Worm (Caenorhabditis elegans) whole organism, L4 larva: ENCODE data around the gene F58A4.2.
A peak's percentile ranks its signal among the peaks of the same experiment; 100 is the strongest.

ENCODE experiments used
- F10B5.3 ChIP-seq: sonication (generic microtip); optimal IDR thresholded peaks from 2 replicates; lab custom pipeline; 2016; ENCODE audit warnings: mild to moderate bottlenecking, missing genetic modification characterization, missing compliant biosample characterization
- F49E8.2 ChIP-seq: sonication (generic microtip); optimal IDR thresholded peaks from 2 replicates; lab custom pipeline; 2016; ENCODE audit warnings: missing compliant biosample characterization, mild to moderate bottlenecking, missing genetic modification characterization, borderline replicate concordance
- T26A8.4 ChIP-seq: fragments of 200-800 bp; sonication (Bioruptor generic); IDR thresholded peaks from 2 replicates; pipeline ENCODE4 v1.3.6; 2022; ENCODE audit warnings: missing genetic modification characterization, missing compliant biosample characterization
- Y48G9A.11 ChIP-seq: fragments of 200-800 bp; sonication (Bioruptor generic); IDR thresholded peaks from 2 replicates; pipeline ENCODE4 v1.3.6; 2022; ENCODE audit warnings: missing genetic modification reagents, missing genetic modification characterization, missing compliant biosample characterization
- ZK546.5 ChIP-seq, 2 experiments: sonication (generic microtip); optimal IDR thresholded peaks; 2 replicates each; lab custom pipeline; 2017; ENCODE audit warnings: missing biosample characterization in 2 of 2, missing genetic modification characterization in 2 of 2
- aha-1 ChIP-seq: fragments of 150-350 bp; peaks from one replicate; lab custom pipeline; 2014; ENCODE audit warnings: missing biosample characterization, missing genetic modification characterization
- ama-1 ChIP-seq: fragments of 150-350 bp; optimal IDR thresholded peaks from 2 replicates; lab custom pipeline; 2014; ENCODE audit warnings: inconsistent platforms, mixed read lengths
- arid-1 ChIP-seq: fragments of 200-800 bp; sonication (Bioruptor generic); conservative IDR thresholded peaks from 2 replicates; pipeline ENCODE4 v1.3.6; 2022; ENCODE audit warnings: missing genetic modification reagents, missing genetic modification characterization, missing compliant biosample characterization
- ceh-32 ChIP-seq: sonication (generic microtip); optimal IDR thresholded peaks from 2 replicates; lab custom pipeline; 2016; ENCODE audit warnings: mild to moderate bottlenecking, missing genetic modification characterization, missing compliant biosample characterization; ENCODE audit not compliant: poor library complexity
- ceh-44 ChIP-seq: fragments of 200-800 bp; sonication (Bioruptor generic); IDR thresholded peaks from 2 replicates; pipeline ENCODE4 v1.3.6; 2022; ENCODE audit warnings: missing genetic modification reagents, missing genetic modification characterization, missing compliant biosample characterization
- ceh-82 ChIP-seq: sonication (generic microtip); optimal IDR thresholded peaks from 2 replicates; lab custom pipeline; 2017; ENCODE audit warnings: missing biosample characterization, missing genetic modification characterization
- ces-1 ChIP-seq: fragments of 150-350 bp; sonication (generic microtip); optimal IDR thresholded peaks from 4 replicates; lab custom pipeline; 2014; ENCODE audit warnings: missing biosample characterization, missing genetic modification reagents, missing genetic modification characterization
- cey-2 ChIP-seq: sonication (generic microtip); optimal IDR thresholded peaks from 3 replicates; lab custom pipeline; 2017; ENCODE audit warnings: missing genetic modification characterization, mild to moderate bottlenecking, missing compliant biosample characterization, antibody characterized with exemption, borderline replicate concordance; ENCODE audit not compliant: insufficient read depth
- daf-19 ChIP-seq: fragments of 200-800 bp; sonication (Bioruptor generic); conservative IDR thresholded peaks from 2 replicates; pipeline ENCODE4 v1.3.6; 2022; ENCODE audit warnings: missing genetic modification characterization, missing compliant biosample characterization
- dmd-8 ChIP-seq: fragments of 200-800 bp; sonication (Bioruptor generic); IDR thresholded peaks from 2 replicates; pipeline ENCODE4 v1.3.6; 2022; ENCODE audit warnings: missing genetic modification characterization, missing compliant biosample characterization
- dmd-9 ChIP-seq: fragments of 200-800 bp; sonication (Bioruptor generic); IDR thresholded peaks from 2 replicates; pipeline ENCODE4 v1.3.6; 2022; ENCODE audit warnings: missing genetic modification reagents, missing genetic modification characterization, missing compliant biosample characterization
- dpl-1 ChIP-seq: fragments of 150-350 bp; optimal IDR thresholded peaks from 2 replicates; lab custom pipeline; 2014; ENCODE audit warnings: missing biosample characterization, missing genetic modification reagents, missing genetic modification characterization
- dve-1 ChIP-seq: sonication (generic microtip); optimal IDR thresholded peaks from 2 replicates; lab custom pipeline; 2017; ENCODE audit warnings: antibody characterized with exemption, mild to moderate bottlenecking, missing genetic modification characterization, missing compliant biosample characterization; ENCODE audit not compliant: insufficient read depth
- fkh-10 ChIP-seq: fragments of 150-350 bp; optimal IDR thresholded peaks from 2 replicates; lab custom pipeline; 2014; ENCODE audit warnings: missing biosample characterization, missing genetic modification reagents, missing genetic modification characterization
- hif-1 ChIP-seq, 2 experiments: sonication (generic microtip); optimal IDR thresholded peaks; 2 replicates each; lab custom pipeline; 2016 to 2017; ENCODE audit warnings: missing compliant biosample characterization in 2 of 2, missing genetic modification characterization in 2 of 2, missing genetic modification reagents in 2 of 2, missing genotype in 2 of 2, mild to moderate bottlenecking in 1 of 2
- hlh-11 ChIP-seq: fragments of 200-800 bp; sonication (Bioruptor generic); optimal IDR thresholded peaks from 2 replicates; lab custom pipeline; 2018; ENCODE audit warnings: mild to moderate bottlenecking, missing genetic modification characterization, missing compliant biosample characterization
- hlh-30 ChIP-seq: sonication (generic microtip); optimal IDR thresholded peaks from 2 replicates; lab custom pipeline; 2017; ENCODE audit warnings: antibody characterized with exemption, mild to moderate bottlenecking, missing genetic modification characterization, missing compliant biosample characterization; ENCODE audit not compliant: insufficient read depth
- lin-13 ChIP-seq: fragments of 150-350 bp; optimal IDR thresholded peaks from 2 replicates; lab custom pipeline; 2014; ENCODE audit warnings: missing biosample characterization, missing genetic modification reagents, missing genetic modification characterization
- lin-15B ChIP-seq: fragments of 150-350 bp; sonication (generic microtip); optimal IDR thresholded peaks from 3 replicates; lab custom pipeline; 2014; ENCODE audit warnings: missing biosample characterization, missing genetic modification characterization
- lin-38 ChIP-seq: fragments of 200-800 bp; sonication (Bioruptor generic); IDR thresholded peaks from 2 replicates; pipeline ENCODE4 v1.3.6; 2022; ENCODE audit warnings: missing genetic modification reagents, missing genetic modification characterization, missing compliant biosample characterization
- lir-3 ChIP-seq: sonication (generic microtip); optimal IDR thresholded peaks from 2 replicates; lab custom pipeline; 2016; ENCODE audit warnings: mild to moderate bottlenecking, missing genetic modification characterization, missing compliant biosample characterization
- madf-9 ChIP-seq: fragments of 200-800 bp; sonication (Bioruptor generic); conservative IDR thresholded peaks from 2 replicates; pipeline ENCODE4 v1.3.6; 2022; ENCODE audit warnings: missing genetic modification reagents, missing genetic modification characterization, missing compliant biosample characterization
- mes-2 ChIP-seq: sonication (generic microtip); optimal IDR thresholded peaks from 2 replicates; lab custom pipeline; 2016; ENCODE audit warnings: missing genotype, mild to moderate bottlenecking, missing genetic modification characterization, missing compliant biosample characterization; ENCODE audit not compliant: poor library complexity, severe bottlenecking
- mxl-2 ChIP-seq: fragments of 200-800 bp; sonication (Bioruptor generic); conservative IDR thresholded peaks from 2 replicates; pipeline ENCODE4 v1.3.6; 2022; ENCODE audit warnings: missing genetic modification reagents, missing genetic modification characterization, missing compliant biosample characterization
- nhr-10 ChIP-seq: fragments of 150-350 bp; optimal IDR thresholded peaks from 2 replicates; lab custom pipeline; 2014; ENCODE audit warnings: missing biosample characterization, missing genetic modification characterization
- nhr-42 ChIP-seq: fragments of 200-800 bp; sonication (Bioruptor generic); IDR thresholded peaks from 2 replicates; pipeline ENCODE4 v1.3.6; 2022; ENCODE audit warnings: missing genetic modification characterization, missing compliant biosample characterization
- nhr-48 ChIP-seq: sonication (generic microtip); optimal IDR thresholded peaks from 2 replicates; lab custom pipeline; 2016; ENCODE audit warnings: mild to moderate bottlenecking, missing genetic modification characterization, missing compliant biosample characterization
- rbr-2 ChIP-seq: sonication (generic microtip); optimal IDR thresholded peaks from 2 replicates; lab custom pipeline; 2016; ENCODE audit warnings: missing genotype, missing genetic modification characterization, missing compliant biosample characterization
- set-16 ChIP-seq: fragments of 200-800 bp; sonication (Bioruptor generic); IDR thresholded peaks from 2 replicates; pipeline ENCODE4 v1.3.6; 2022; ENCODE audit warnings: missing genetic modification reagents, missing genetic modification characterization, missing compliant biosample characterization
- spr-3 ChIP-seq: fragments of 200-800 bp; sonication (Bioruptor generic); optimal IDR thresholded peaks from 2 replicates; lab custom pipeline; 2018; ENCODE audit warnings: mild to moderate bottlenecking, missing genetic modification characterization, missing compliant biosample characterization
- tag-97 ChIP-seq: fragments of 200-800 bp; sonication (Bioruptor generic); IDR thresholded peaks from 2 replicates; pipeline ENCODE4 v1.3.6; 2022; ENCODE audit warnings: missing genetic modification characterization, missing compliant biosample characterization
- vab-7 ChIP-seq: fragments of 200-800 bp; sonication (Bioruptor generic); IDR thresholded peaks from 2 replicates; pipeline ENCODE4 v1.3.6; 2022; ENCODE audit warnings: missing genetic modification reagents, missing genetic modification characterization, missing compliant biosample characterization
- zip-2 ChIP-seq: fragments of 150-350 bp; optimal IDR thresholded peaks from 2 replicates; lab custom pipeline; 2014; ENCODE audit warnings: missing biosample characterization, missing genetic modification characterization

The F58A4.2 gene

ce11 chrIII:9615114-9615513 is 14.6 kb upstream of the F58A4.2 start (continued):
- TF ChIP-seq dmd-9 (GFP tag; lab: Robert Waterston, UW): no peak
- TF ChIP-seq hif-1 (tag; optimal IDR thresholded peaks at IDR 0.05; lab: Kevin White, UChicago): no peak
- no peak for TF ChIP-seq arid-1
- no peak for TF ChIP-seq ces-1 (GFP tag; lab: Kevin White, UChicago)
- no peak for TF ChIP-seq nhr-10 (tag; lab: Kevin White, UChicago)
- no peak for TF ChIP-seq ceh-82 (tag; lab: Kevin White, UChicago)
- no peak for TF ChIP-seq zip-2 (tag; lab: Kevin White, UChicago)
- no peak for TF ChIP-seq F10B5.3

- TF ChIP-seq hif-1 (tag; optimal IDR thresholded peaks at IDR 0.05; lab: Kevin White, UChicago) (no peak), dmd-8 (GFP tag; lab: Robert Waterston, UW) (no peak), madf-9 (no peak), fkh-10 (GFP tag; lab: Kevin White, UChicago) (no peak), aha-1 (peak; percentile 20), tag-97 (no peak), mes-2 (peak; percentile 53), spr-3 (no peak), set-16 (no peak), ama-1 (lab: Kevin White, UChicago) (no peak), hlh-11 (no peak), ces-1 (GFP tag; lab: Kevin White, UChicago) (no peak), zip-2 (tag; lab: Kevin White, UChicago) (no peak), F49E8.2 (no peak), dmd-9 (GFP tag; lab: Robert Waterston, UW) (no peak), nhr-10 (tag; lab: Kevin White, UChicago) (no peak), dpl-1 (GFP tag; lab: Kevin White, UChicago) (peak; percentile 83), hlh-30 (tag; lab: Kevin White, UChicago) (peak; percentile 24), mxl-2 (GFP tag; lab: Robert Waterston, UW) (no peak), ceh-44 (GFP tag; lab: Robert Waterston, UW) (no peak), dve-1 (tag; lab: Kevin White, UChicago) (no peak), nhr-42 (GFP tag; lab: Robert Waterston, UW) (no peak), T26A8.4 (GFP tag; lab: Robert Waterston, UW) (no peak), daf-19 (GFP tag; lab: Robert Waterston, UW) (no peak), ceh-82 (tag; lab: Kevin White, UChicago) (no peak), ZK546.5 (tag; optimal IDR thresholded peaks at IDR 0.05; lab: Kevin White, UChicago) (no peak), nhr-48 (tag; lab: Kevin White, UChicago) (no peak), lin-15B (tag; lab: Kevin White, UChicago) (no peak), lin-38 (GFP tag; lab: Robert Waterston, UW) (peak; percentile 92), vab-7 (GFP tag; lab: Robert Waterston, UW) (no peak)
- TF ChIP-seq, all 104 proteins: peak for 5
These were observed 13.7 kb upstream of the F58A4.2 start, which contains the start of the genes pri-1 and F58A4.6 for ce11 chrIII:9614211-9614610. Gene pri-1, minus strand, starts transcription at chrIII:9614281. Gene F58A4.6, plus strand, starts transcription at chrIII:9614482.

ce11 chrIII:9612097-9612496 is 11.6 kb upstream of the F58A4.2 start, which contains the start of gene bbs-4:
Gene bbs-4, minus strand, starts transcription at chrIII:9612197.
- TF ChIP-seq rbr-2 (tag; lab: Kevin White, UChicago): no peak
- TF ChIP-seq cey-2 (tag; lab: Kevin White, UChicago): no peak
- no peak for TF ChIP-seq ceh-32 (tag; lab: Kevin White, UChicago)
- no peak for TF ChIP-seq Y48G9A.11 (GFP tag; lab: Robert Waterston, UW)
- TF ChIP-seq mes-2: no peak
- no peak for TF ChIP-seq lin-13 (GFP tag; lab: Kevin White, UChicago)
- no peak for TF ChIP-seq lir-3 (tag; lab: Kevin White, UChicago)
